Worm (Caenorhabditis elegans) whole organism, L3 larva: ENCODE results near the gene F14H12.2.

Experiments
- R02D3.7 ChIP-seq: fragments of 150-350 bp; optimal IDR thresholded peaks from 2 replicates; lab custom pipeline; 2014; ENCODE audit warnings: missing biosample characterization, missing genetic modification characterization
- ZK546.5 ChIP-seq: sonication (generic microtip); optimal IDR thresholded peaks from 2 replicates; lab custom pipeline; 2017; ENCODE audit warnings: missing biosample characterization, missing genetic modification characterization
- aly-2 ChIP-seq: fragments of 150-350 bp; optimal IDR thresholded peaks from 2 replicates; lab custom pipeline; 2014; ENCODE audit warnings: missing biosample characterization, missing genetic modification characterization
- ama-1 ChIP-seq: fragments of 150-350 bp; optimal IDR thresholded peaks from 2 replicates; lab custom pipeline; 2018
- ceh-16 ChIP-seq: sonication (generic microtip); optimal IDR thresholded peaks from 2 replicates; lab custom pipeline; 2017; ENCODE audit warnings: missing biosample characterization, missing genetic modification characterization
- ceh-28 ChIP-seq: fragments of 150-350 bp; optimal IDR thresholded peaks from 2 replicates; lab custom pipeline; 2014; ENCODE audit warnings: missing biosample characterization, missing genetic modification reagents, missing genetic modification characterization
- daf-12 ChIP-seq: fragments of 150-350 bp; optimal IDR thresholded peaks from 2 replicates; lab custom pipeline; 2014; ENCODE audit warnings: missing biosample characterization, missing genetic modification reagents, missing genetic modification characterization
- egl-27 ChIP-seq: sonication (generic microtip); optimal IDR thresholded peaks from 4 replicates; lab custom pipeline; 2017; ENCODE audit warnings: missing biosample characterization, missing genetic modification reagents, missing genetic modification characterization
- egl-5 ChIP-seq: fragments of 150-350 bp; optimal IDR thresholded peaks from 2 replicates; lab custom pipeline; 2017; ENCODE audit warnings: missing biosample characterization, missing genetic modification reagents, missing genetic modification characterization, inconsistent platforms
- elt-1 ChIP-seq: fragments of 150-350 bp; optimal IDR thresholded peaks from 2 replicates; lab custom pipeline; 2014; ENCODE audit warnings: missing biosample characterization, missing genetic modification characterization
- elt-2 ChIP-seq: sonication (generic microtip); optimal IDR thresholded peaks from 2 replicates; lab custom pipeline; 2016; ENCODE audit warnings: missing genetic modification reagents, mild to moderate bottlenecking, missing genetic modification characterization, missing compliant biosample characterization
- elt-3 ChIP-seq, 3 experiments: fragments of 150-350 bp in 1 of 3; sonication (generic microtip) in 2 of 3; optimal IDR thresholded peaks; 2 replicates in 2 of 3; 4 replicates in 1 of 3; lab custom pipeline; 2014 to 2017; ENCODE audit warnings: missing biosample characterization in 3 of 3, missing genetic modification characterization in 3 of 3
- eor-1 ChIP-seq, 2 experiments: fragments of 150-350 bp; optimal IDR thresholded peaks; 2 replicates each; lab custom pipeline; 2014 to 2018; ENCODE audit warnings: missing biosample characterization in 2 of 2, missing genetic modification characterization in 2 of 2
- fkh-10 ChIP-seq: sonication (generic microtip); optimal IDR thresholded peaks from 2 replicates; lab custom pipeline; 2017; ENCODE audit warnings: missing biosample characterization, missing genetic modification reagents, missing genetic modification characterization
- fkh-2 ChIP-seq: fragments of 150-350 bp; optimal IDR thresholded peaks from 2 replicates; lab custom pipeline; 2014; ENCODE audit warnings: missing biosample characterization, missing genetic modification reagents, missing genetic modification characterization
- fos-1 ChIP-seq: fragments of 150-350 bp; optimal IDR thresholded peaks from 2 replicates; lab custom pipeline; 2014; ENCODE audit warnings: missing biosample characterization, missing genetic modification characterization
- hmg-11 ChIP-seq: sonication (generic microtip); optimal IDR thresholded peaks from 2 replicates; lab custom pipeline; 2016; ENCODE audit warnings: missing genetic modification characterization, missing compliant biosample characterization
- lin-15B ChIP-seq: fragments of 150-350 bp; optimal IDR thresholded peaks from 2 replicates; lab custom pipeline; 2014; ENCODE audit warnings: missing biosample characterization, missing genetic modification characterization
- lin-39 ChIP-seq: fragments of 150-350 bp; optimal IDR thresholded peaks from 2 replicates; lab custom pipeline; 2018; ENCODE audit warnings: missing biosample characterization, missing genetic modification reagents, missing genetic modification characterization
- lsy-12 ChIP-seq: sonication (generic microtip); optimal IDR thresholded peaks from 2 replicates; lab custom pipeline; 2016; ENCODE audit warnings: mild to moderate bottlenecking, missing genetic modification characterization, missing compliant biosample characterization
- mdl-1 ChIP-seq: fragments of 150-350 bp; optimal IDR thresholded peaks from 2 replicates; lab custom pipeline; 2014; ENCODE audit warnings: missing biosample characterization, missing genetic modification characterization
- nfya-1 ChIP-seq: sonication (generic microtip); optimal IDR thresholded peaks from 2 replicates; lab custom pipeline; 2017; ENCODE audit warnings: missing genetic modification characterization, mild to moderate bottlenecking, missing compliant biosample characterization, antibody characterized with exemption, moderate library complexity; ENCODE audit not compliant: insufficient read depth
- nhr-12 ChIP-seq: fragments of 150-350 bp; optimal IDR thresholded peaks from 2 replicates; lab custom pipeline; 2014; ENCODE audit warnings: missing biosample characterization, missing genetic modification characterization
- nhr-23 ChIP-seq: fragments of 150-350 bp; optimal IDR thresholded peaks from 2 replicates; lab custom pipeline; 2014; ENCODE audit warnings: missing biosample characterization, missing genetic modification reagents, missing genetic modification characterization
- nhr-237 ChIP-seq: fragments of 150-350 bp; optimal IDR thresholded peaks from 2 replicates; lab custom pipeline; 2014; ENCODE audit warnings: missing biosample characterization, missing genetic modification characterization
- nhr-25 ChIP-seq: sonication (generic microtip); optimal IDR thresholded peaks from 2 replicates; lab custom pipeline; 2017; ENCODE audit warnings: missing biosample characterization, missing genetic modification characterization
- pqm-1 ChIP-seq: fragments of 150-350 bp; optimal IDR thresholded peaks from 2 replicates; lab custom pipeline; 2017; ENCODE audit warnings: missing biosample characterization, missing genetic modification characterization, inconsistent platforms
- sea-2 ChIP-seq: fragments of 150-350 bp; sonication (generic microtip); optimal IDR thresholded peaks from 4 replicates; lab custom pipeline; 2014; ENCODE audit warnings: missing biosample characterization, missing genetic modification reagents, missing genetic modification characterization
- tbx-2 ChIP-seq: sonication (generic microtip); optimal IDR thresholded peaks from 2 replicates; lab custom pipeline; 2016; ENCODE audit warnings: mild to moderate bottlenecking, missing genetic modification characterization, missing compliant biosample characterization
- unc-39 ChIP-seq: sonication (generic microtip); optimal IDR thresholded peaks from 4 replicates; lab custom pipeline; 2017; ENCODE audit warnings: missing biosample characterization, missing genetic modification characterization
- unc-62 ChIP-seq: fragments of 150-350 bp; sonication (generic microtip); optimal IDR thresholded peaks from 4 replicates; lab custom pipeline; 2014; ENCODE audit warnings: missing biosample characterization, missing genetic modification reagents, missing genetic modification characterization
- zag-1 ChIP-seq: fragments of 150-350 bp; optimal IDR thresholded peaks from 2 replicates; lab custom pipeline; 2014; ENCODE audit warnings: missing biosample characterization, missing genetic modification characterization
- ztf-11 ChIP-seq: fragments of 150-350 bp; optimal IDR thresholded peaks from 2 replicates; lab custom pipeline; 2014; ENCODE audit warnings: missing biosample characterization, missing genetic modification characterization
- ztf-4 ChIP-seq: fragments of 150-350 bp; optimal IDR thresholded peaks from 2 replicates; lab custom pipeline; 2014; ENCODE audit warnings: missing biosample characterization, missing genetic modification characterization

The F14H12.2 gene

ce11 chrX:4350198-4350597, at the start of gene F14H12.2:
Gene F14H12.2, plus strand, starts transcription at chrX:4350498.
- TF ChIP-seq eor-1 (tag; optimal IDR thresholded peaks at IDR 0.05; lab: Kevin White, UChicago): no peak
- TF ChIP-seq daf-12 (tag; lab: Kevin White, UChicago): no peak
- no peak for TF ChIP-seq ceh-28
- no peak for TF ChIP-seq ztf-11
- TF ChIP-seq lin-15B (tag; lab: Kevin White, UChicago): no peak
- no peak for TF ChIP-seq elt-1 (tag; lab: Kevin White, UChicago)
- TF ChIP-seq unc-62 (GFP tag; lab: Kevin White, UChicago): no peak
- no peak for TF ChIP-seq lin-39 (tag; lab: Kevin White, UChicago)
- TF ChIP-seq R02D3.7: no peak
- no peak for TF ChIP-seq lsy-12
- no peak for TF ChIP-seq ama-1 (lab: Kevin White, UChicago)
- TF ChIP-seq aly-2: no peak
- TF ChIP-seq fkh-10 (GFP tag; lab: Kevin White, UChicago): no peak
- no peak for TF ChIP-seq tbx-2 (tag; lab: Kevin White, UChicago)
- no peak for TF ChIP-seq nhr-12
- no peak for TF ChIP-seq fkh-2 (tag; lab: Kevin White, UChicago)
- TF ChIP-seq mdl-1: no peak
- no peak for TF ChIP-seq ceh-16 (tag; lab: Kevin White, UChicago)
- TF ChIP-seq ztf-4 (tag; lab: Kevin White, UChicago): no peak
- no peak for TF ChIP-seq egl-27 (tag; lab: Kevin White, UChicago)

DNA sequence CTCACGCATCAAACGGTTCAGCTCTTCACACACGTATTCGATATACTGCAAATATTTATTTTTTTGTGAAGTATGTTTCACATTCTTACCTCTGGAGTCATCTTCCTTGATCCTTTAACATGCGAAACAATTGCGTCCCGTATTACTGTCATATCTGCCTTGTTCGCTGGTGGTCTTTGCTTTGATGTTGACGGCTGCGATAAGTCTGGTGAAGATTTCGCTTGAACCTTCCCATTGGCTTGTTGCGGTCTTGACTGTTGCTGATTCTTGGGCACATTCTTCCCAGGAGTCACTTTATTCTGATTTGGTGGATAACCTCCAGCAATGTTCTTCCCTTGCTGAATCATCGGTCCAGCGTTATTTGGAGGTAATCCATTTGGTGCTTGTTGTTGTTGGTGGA, 47.1 kb upstream of the F14H12.2 start:
- no peak for TF ChIP-seq fkh-10 (GFP tag; lab: Kevin White, UChicago)
- TF ChIP-seq lin-15B (tag; lab: Kevin White, UChicago): no peak
- no peak for TF ChIP-seq fos-1 (tag; lab: Kevin White, UChicago)
- TF ChIP-seq lsy-12: no peak
- TF ChIP-seq egl-5 (tag; lab: Kevin White, UChicago): no peak
- TF ChIP-seq, all 47 proteins: peak for 0

- no peak for TF ChIP-seq nfya-1
- TF ChIP-seq unc-39 (tag; lab: Kevin White, UChicago): no peak
- TF ChIP-seq R02D3.7: no peak
- no peak for TF ChIP-seq lin-15B (tag; lab: Kevin White, UChicago)
- TF ChIP-seq daf-12 (tag; lab: Kevin White, UChicago): no peak
- TF ChIP-seq elt-1 (tag; lab: Kevin White, UChicago): no peak
- no peak for TF ChIP-seq mdl-1
- no peak for TF ChIP-seq ama-1 (lab: Kevin White, UChicago)
- no peak for TF ChIP-seq sea-2 (GFP tag; lab: Kevin White, UChicago)
- TF ChIP-seq fkh-10 (GFP tag; lab: Kevin White, UChicago): no peak
Observed at ce11 chrX:4306861-4307260, 43.4 kb upstream of the F14H12.2 start, which contains the start of gene pqn-15. Gene pqn-15, minus strand, starts transcription at chrX:4306961.

ce11 chrX:4307559-4308005, 42.7 kb upstream of the F14H12.2 start:
- peak; percentile 50 for TF ChIP-seq nhr-25 (tag; lab: Kevin White, UChicago)
- TF ChIP-seq lsy-12: peak; percentile 19
- no peak for TF ChIP-seq unc-62 (GFP tag; lab: Kevin White, UChicago)
- peak; percentile 25 for TF ChIP-seq elt-2
- peak; percentile 44 for TF ChIP-seq nfya-1
- no peak for TF ChIP-seq fkh-10 (GFP tag; lab: Kevin White, UChicago)
- no peak for TF ChIP-seq ztf-4 (tag; lab: Kevin White, UChicago)
- peak; percentile 75 for TF ChIP-seq hmg-11
- TF ChIP-seq, all 47 proteins: peak for 5

ce11 chrX:4311668-4312067, 38.6 kb upstream of the F14H12.2 start, which contains the start of gene C52B9.8:
Gene C52B9.8, minus strand, starts transcription at chrX:4311768.
- TF ChIP-seq nhr-23 (tag; lab: Kevin White, UChicago) (no peak), zag-1 (tag; lab: Kevin White, UChicago) (no peak), ZK546.5 (no peak), ztf-4 (tag; lab: Kevin White, UChicago) (no peak), elt-2 (no peak), nhr-237 (tag; lab: Kevin White, UChicago) (no peak), egl-5 (tag; lab: Kevin White, UChicago) (no peak), ama-1 (lab: Kevin White, UChicago) (no peak), fkh-10 (GFP tag; lab: Kevin White, UChicago) (no peak), eor-1 (tag; optimal IDR thresholded peaks at IDR 0.05; lab: Kevin White, UChicago) (no peak), unc-39 (tag; lab: Kevin White, UChicago) (no peak), elt-3 (tag; optimal IDR thresholded peaks at IDR 0.05; lab: Kevin White, UChicago) (no peak), lin-15B (tag; lab: Kevin White, UChicago) (no peak), elt-1 (tag; lab: Kevin White, UChicago) (no peak), ztf-11 (no peak), unc-62 (GFP tag; lab: Kevin White, UChicago) (no peak), pqm-1 (no peak)
